Fruit fly (Drosophila melanogaster): Measurements from ENCODE around the gene Or10a.

Or10a gene

dm6 chrX:11423277-11423717 is 6.1 kb upstream of the Or10a start (continued):
- peak; percentile 95 for TF ChIP-seq lab (GFP tag; optimal IDR thresholded peaks at IDR 0.05)
- peak; percentile 88 for TF ChIP-seq NK7.1 (GFP tag; optimal IDR thresholded peaks at IDR 0.05)
- peak; percentile 26 for TF ChIP-seq Lhr (GFP tag; optimal IDR thresholded peaks at IDR 0.05)
- TF ChIP-seq CG13775 (GFP tag; optimal IDR thresholded peaks at IDR 0.05), result peak; percentile 78
- peak; percentile 81 for TF ChIP-seq Atf-2 (GFP tag; optimal IDR thresholded peaks at IDR 0.05)
- TF ChIP-seq Ets65A (GFP tag), result peak; percentile 98
- TF ChIP-seq tgo (GFP tag; IDR thresholded peaks at IDR 0.05), result peak; percentile 90
- TF ChIP-seq sima (GFP tag; optimal IDR thresholded peaks at IDR 0.05), result peak; percentile 78
- no peak for TF ChIP-seq Dfd (GFP tag; optimal IDR thresholded peaks at IDR 0.05)
- TF ChIP-seq trem (tag; optimal IDR thresholded peaks at IDR 0.05), result peak; percentile 53
- TF ChIP-seq CG1647 (GFP tag; optimal IDR thresholded peaks at IDR 0.05), result peak; percentile 92
- peak; percentile 88 for TF ChIP-seq Antp (GFP tag; optimal IDR thresholded peaks at IDR 0.05)
- peak; percentile 91 for TF ChIP-seq CG33213 (GFP tag; optimal IDR thresholded peaks at IDR 0.05)
- no peak for TF ChIP-seq vnd (GFP tag; IDR thresholded peaks at IDR 0.05; ENCODE audit: partially characterized antibody)
- TF ChIP-seq D19A (tag; optimal IDR thresholded peaks at IDR 0.05), result peak; percentile 77
- peak; percentile 48 to 67 for TF ChIP-seq Trl (optimal IDR thresholded peaks at IDR 0.05)
- peak; percentile 83 for TF ChIP-seq Trl (GFP tag; optimal IDR thresholded peaks at IDR 0.05)
- peak in 1 of 2 experiments; percentile 79 for TF ChIP-seq bsh (GFP tag; optimal IDR thresholded peaks at IDR 0.05)
- TF ChIP-seq nau (GFP tag; optimal IDR thresholded peaks at IDR 0.05), result peak; percentile 85
- peak; percentile 58 for TF ChIP-seq Hey (tag; optimal IDR thresholded peaks at IDR 0.05)
- peak; percentile 91 for TF ChIP-seq Fer3 (tag; optimal IDR thresholded peaks at IDR 0.05)
- peak; percentile 83 for TF ChIP-seq C15 (GFP tag; IDR thresholded peaks at IDR 0.05)
- peak; percentile 79 for TF ChIP-seq tap (tag; optimal IDR thresholded peaks at IDR 0.05)
- TF ChIP-seq D19B (GFP tag; optimal IDR thresholded peaks at IDR 0.05), result peak; percentile 81
- TF ChIP-seq Deaf1 (tag; optimal IDR thresholded peaks at IDR 0.05), result peak; percentile 67
- peak; percentile 93 for TF ChIP-seq HHEX (GFP tag; optimal IDR thresholded peaks at IDR 0.05)
- TF ChIP-seq eve (GFP tag; optimal IDR thresholded peaks at IDR 0.05), result peak in 1 of 2 experiments; percentile 94
- peak; percentile 79 for TF ChIP-seq jumu (GFP tag; optimal IDR thresholded peaks at IDR 0.05)
- no peak for TF ChIP-seq Dip2 (GFP tag; IDR thresholded peaks at IDR 0.05)
- no peak for TF ChIP-seq CG15479 (GFP tag; optimal IDR thresholded peaks at IDR 0.05)
- TF ChIP-seq Pdp1 (GFP tag; optimal IDR thresholded peaks at IDR 0.05), result peak; percentile 86 to 88
- TF ChIP-seq Sin3A (optimal IDR thresholded peaks at IDR 0.05), result no peak
- peak; percentile 88 for TF ChIP-seq CG10654 (GFP tag; optimal IDR thresholded peaks at IDR 0.05)
- peak; percentile 74 for TF ChIP-seq tup (GFP tag; optimal IDR thresholded peaks at IDR 0.05)
- peak; percentile 90 for TF ChIP-seq tx (GFP tag; optimal IDR thresholded peaks at IDR 0.05)
- TF ChIP-seq prd (optimal IDR thresholded peaks at IDR 0.05), result no peak
- peak; percentile 91 for TF ChIP-seq prd (GFP tag; IDR thresholded peaks at IDR 0.05)
- TF ChIP-seq CG11560 (tag; IDR thresholded peaks at IDR 0.05), result peak; percentile 79
- TF ChIP-seq Tbp (GFP tag; optimal IDR thresholded peaks at IDR 0.05), result no peak
- TF ChIP-seq ERR (GFP tag; optimal IDR thresholded peaks at IDR 0.05), result peak; percentile 90
- TF ChIP-seq CG11247 (GFP tag; IDR thresholded peaks at IDR 0.05), result peak; percentile 88
- TF ChIP-seq cad (GFP tag; optimal IDR thresholded peaks at IDR 0.05), result no peak
- TF ChIP-seq h (optimal IDR thresholded peaks at IDR 0.05), result no peak
- no peak for TF ChIP-seq nom (GFP tag; optimal IDR thresholded peaks at IDR 0.05)
- TF ChIP-seq rib (GFP tag; IDR thresholded peaks at IDR 0.05), result peak; percentile 79; the same call in 1 of the 2 replicates
- TF ChIP-seq CG18764 (GFP tag; optimal IDR thresholded peaks at IDR 0.05), result peak; percentile 73
- TF ChIP-seq slp2 (GFP tag; optimal IDR thresholded peaks at IDR 0.05), result peak; percentile 86
- TF ChIP-seq CG34224 (GFP tag; IDR thresholded peaks at IDR 0.05; ENCODE audit: partially characterized antibody), result no peak
- peak; percentile 58 for TF ChIP-seq trh (GFP tag; optimal IDR thresholded peaks at IDR 0.05)
- peak; percentile 83 for TF ChIP-seq sisA (GFP tag; IDR thresholded peaks at IDR 0.05)
- peak; percentile 16 for TF ChIP-seq YL-1 (GFP tag; optimal IDR thresholded peaks at IDR 0.05)
- peak; percentile 91 for TF ChIP-seq CG3847 (GFP tag; IDR thresholded peaks at IDR 0.05)
- peak; percentile 68 for TF ChIP-seq CG4404 (GFP tag; IDR thresholded peaks at IDR 0.05)
